Fruit fly (Drosophila melanogaster) whole organism, embryonic: ENCODE measurements around the gene Mct1.
A peak's percentile ranks its signal among the peaks of the same experiment; 100 is the strongest.

Source experiments
- Ada2b ChIP-seq: fragments of 200-800 bp; sonication (Bioruptor generic); IDR thresholded peaks from 2 replicates; pipeline ENCODE4 v1.3.6; 2022; ENCODE audit warnings: missing biosample characterization, missing genetic modification characterization
- Adf1 ChIP-seq: fragments of 200-800 bp; sonication (Bioruptor generic); IDR thresholded peaks from 2 replicates; pipeline ENCODE4 v1.3.6; 2022; ENCODE audit warnings: missing biosample characterization, missing genetic modification characterization
- Asciz ChIP-seq: fragments of 200-800 bp; sonication (Bioruptor generic); optimal IDR thresholded peaks from 2 replicates; lab custom pipeline; 2017; ENCODE audit warnings: missing biosample characterization, mild to moderate bottlenecking, missing genetic modification characterization, missing genetic modification reagents
- B-H2 ChIP-seq: fragments of 200-800 bp; sonication (Bioruptor generic); optimal IDR thresholded peaks from 2 replicates; lab custom pipeline; 2018; ENCODE audit warnings: missing biosample characterization, mild to moderate bottlenecking, missing genetic modification characterization
- CG10209 ChIP-seq: fragments of 200-800 bp; sonication (Bioruptor generic); optimal IDR thresholded peaks from 3 replicates; lab custom pipeline; 2017; ENCODE audit warnings: missing biosample characterization, mild to moderate bottlenecking, missing genetic modification characterization, missing genetic modification reagents
- CG10543 ChIP-seq: fragments of 200-800 bp; sonication (Bioruptor generic); optimal IDR thresholded peaks from 3 replicates; lab custom pipeline; 2017; ENCODE audit warnings: missing biosample characterization, mild to moderate bottlenecking, missing genetic modification characterization, moderate library complexity
- CG10979 ChIP-seq: fragments of 200-800 bp; sonication (Bioruptor generic); optimal IDR thresholded peaks from 2 replicates; lab custom pipeline; 2018; ENCODE audit warnings: missing biosample characterization, mild to moderate bottlenecking, missing genetic modification characterization, moderate library complexity
- CG11247 ChIP-seq: fragments of 200-800 bp; sonication (Bioruptor generic); IDR thresholded peaks from 2 replicates; pipeline ENCODE4 v1.3.6; 2022; ENCODE audit warnings: missing biosample characterization, missing genetic modification characterization
- CG11456 ChIP-seq: fragments of 200-800 bp; sonication (Bioruptor generic); IDR thresholded peaks from 3 replicates; pipeline ENCODE4 v1.3.6; 2022; ENCODE audit warnings: missing biosample characterization, missing genetic modification characterization
- CG11696 ChIP-seq: fragments of 200-800 bp; sonication (Bioruptor generic); IDR thresholded peaks from 2 replicates; pipeline ENCODE4 v1.3.6; 2022; ENCODE audit warnings: missing biosample characterization, missing genetic modification characterization
- CG14014 ChIP-seq: fragments of 200-800 bp; sonication (Bioruptor generic); IDR thresholded peaks from 2 replicates; pipeline ENCODE4 v1.3.6; 2022; ENCODE audit warnings: missing biosample characterization, missing genetic modification characterization
- CG17829 ChIP-seq: fragments of 200-800 bp; optimal IDR thresholded peaks from 2 replicates; lab custom pipeline; 2019; ENCODE audit warnings: missing biosample characterization, mild to moderate bottlenecking, missing genetic modification characterization, moderate library complexity
- CG2120 ChIP-seq: fragments of 200-800 bp; sonication (Bioruptor generic); optimal IDR thresholded peaks from 3 replicates; lab custom pipeline; 2016; ENCODE audit warnings: missing biosample characterization, missing genetic modification characterization
- CG2875 ChIP-seq: fragments of 200-800 bp; sonication (Bioruptor generic); optimal IDR thresholded peaks from 2 replicates; lab custom pipeline; 2017; ENCODE audit warnings: missing biosample characterization, mild to moderate bottlenecking, missing genetic modification characterization, missing genetic modification reagents
- CG3065 ChIP-seq: fragments of 200-800 bp; sonication (Bioruptor generic); optimal IDR thresholded peaks from 2 replicates; lab custom pipeline; 2016; ENCODE audit warnings: missing biosample characterization, missing genetic modification characterization
- CG33213 ChIP-seq: fragments of 200-800 bp; sonication (Bioruptor generic); optimal IDR thresholded peaks from 3 replicates; lab custom pipeline; 2016; ENCODE audit warnings: missing biosample characterization, missing genetic modification characterization
- CG3838 ChIP-seq: fragments of 200-800 bp; sonication (Bioruptor generic); optimal IDR thresholded peaks from 3 replicates; lab custom pipeline; 2016; ENCODE audit warnings: missing biosample characterization, missing genetic modification characterization
- CG5180 ChIP-seq: fragments of 200-800 bp; sonication (Bioruptor generic); optimal IDR thresholded peaks from 3 replicates; lab custom pipeline; 2017; ENCODE audit warnings: missing biosample characterization, missing genetic modification characterization, mild to moderate bottlenecking, moderate library complexity, missing genetic modification reagents
- CG6272 ChIP-seq: fragments of 200-800 bp; sonication (Bioruptor generic); IDR thresholded peaks from 2 replicates; pipeline ENCODE4 v1.3.6; 2022; ENCODE audit warnings: missing biosample characterization, missing genetic modification characterization
- CG8290 ChIP-seq, 3 experiments: fragments of 200-800 bp; sonication (Bioruptor generic); optimal IDR thresholded peaks; 2 replicates each; lab custom pipeline; 2016 to 2019; ENCODE audit warnings: missing biosample characterization in 3 of 3, missing genetic modification characterization in 3 of 3, mild to moderate bottlenecking in 2 of 3, moderate library complexity in 1 of 3
- CG8924 ChIP-seq: fragments of 200-800 bp; optimal IDR thresholded peaks from 3 replicates; lab custom pipeline; 2019; ENCODE audit warnings: missing biosample characterization, mild to moderate bottlenecking, missing genetic modification characterization, moderate library complexity
- CG9609 ChIP-seq: fragments of 200-800 bp; sonication (Bioruptor generic); optimal IDR thresholded peaks from 3 replicates; lab custom pipeline; 2016; ENCODE audit warnings: missing biosample characterization, missing genetic modification characterization
- CHES-1-like ChIP-seq: fragments of 200-800 bp; sonication (Bioruptor generic); optimal IDR thresholded peaks from 2 replicates; lab custom pipeline; 2016; ENCODE audit warnings: missing biosample characterization, missing genetic modification characterization
- Ets97D ChIP-seq: fragments of 200-800 bp; sonication (Bioruptor generic); optimal IDR thresholded peaks from 3 replicates; lab custom pipeline; 2016; ENCODE audit warnings: missing biosample characterization, missing genetic modification characterization
- Fer3 ChIP-seq: fragments of 200-800 bp; sonication (Bioruptor generic); optimal IDR thresholded peaks from 2 replicates; lab custom pipeline; 2018; ENCODE audit warnings: missing biosample characterization, mild to moderate bottlenecking, missing genetic modification characterization, moderate library complexity
- Ravus ChIP-seq: fragments of 200-800 bp; sonication (Bioruptor generic); IDR thresholded peaks from 2 replicates; pipeline ENCODE4 v1.3.6; 2022; ENCODE audit warnings: missing biosample characterization, missing genetic modification characterization
- Rx ChIP-seq: fragments of 200-800 bp; sonication (Bioruptor generic); IDR thresholded peaks from 2 replicates; pipeline ENCODE4 v1.3.6; 2022; ENCODE audit warnings: missing biosample characterization, missing genetic modification characterization
- Sry-δ ChIP-seq: fragments of 200-800 bp; sonication (Bioruptor generic); optimal IDR thresholded peaks from 2 replicates; lab custom pipeline; 2016; ENCODE audit warnings: missing biosample characterization, missing genetic modification characterization
- Vsx1 ChIP-seq: fragments of 200-800 bp; sonication (Bioruptor generic); optimal IDR thresholded peaks from 2 replicates; lab custom pipeline; 2017; ENCODE audit warnings: missing biosample characterization, mild to moderate bottlenecking, missing genetic modification characterization, missing genetic modification reagents
- amos ChIP-seq: fragments of 200-800 bp; sonication (Bioruptor generic); IDR thresholded peaks from 2 replicates; pipeline ENCODE4 v1.3.6; 2022; ENCODE audit warnings: missing biosample characterization, missing genetic modification characterization; ENCODE audit not compliant: partially characterized antibody
- aop ChIP-seq: fragments of 200-800 bp; sonication (Bioruptor generic); IDR thresholded peaks from 2 replicates; pipeline ENCODE4 v1.3.6; 2022; ENCODE audit warnings: missing biosample characterization, missing genetic modification characterization
- ato ChIP-seq: fragments of 200-800 bp; sonication (Bioruptor generic); IDR thresholded peaks from 2 replicates; pipeline ENCODE4 v1.3.6; 2022; ENCODE audit warnings: missing biosample characterization, missing genetic modification characterization; ENCODE audit not compliant: partially characterized antibody
- cad ChIP-seq: fragments of >200 bp; optimal IDR thresholded peaks from 2 replicates; lab custom pipeline; 2017; ENCODE audit warnings: missing biosample characterization, missing genetic modification characterization
- cas ChIP-seq: fragments of 200-800 bp; sonication (Bioruptor generic); IDR thresholded peaks from 2 replicates; pipeline ENCODE4 v1.3.6; 2022; ENCODE audit warnings: missing biosample characterization, missing genetic modification characterization
- cg ChIP-seq: fragments of 200-800 bp; sonication (Bioruptor generic); optimal IDR thresholded peaks from 3 replicates; lab custom pipeline; 2019; ENCODE audit warnings: missing biosample characterization, mild to moderate bottlenecking, missing genetic modification characterization, moderate library complexity
- dm ChIP-seq: fragments of 200-800 bp; sonication (Bioruptor generic); optimal IDR thresholded peaks from 3 replicates; lab custom pipeline; 2016; ENCODE audit warnings: missing biosample characterization, missing genetic modification characterization
- ems ChIP-seq: fragments of 200-800 bp; sonication (Bioruptor generic); optimal IDR thresholded peaks from 3 replicates; lab custom pipeline; 2016; ENCODE audit warnings: missing biosample characterization, missing genetic modification characterization
- maf-S ChIP-seq: fragments of 200-800 bp; sonication (Bioruptor generic); optimal IDR thresholded peaks from 2 replicates; lab custom pipeline; 2016; ENCODE audit warnings: missing biosample characterization, missing genetic modification characterization
- nerfin-1 ChIP-seq: fragments of 200-800 bp; sonication (Bioruptor generic); optimal IDR thresholded peaks from 3 replicates; lab custom pipeline; 2019; ENCODE audit warnings: missing biosample characterization, mild to moderate bottlenecking, missing genetic modification characterization, moderate library complexity
- onecut ChIP-seq: fragments of 200-800 bp; sonication (Bioruptor generic); IDR thresholded peaks from 2 replicates; pipeline ENCODE4 v1.3.6; 2022; ENCODE audit warnings: missing biosample characterization, missing genetic modification characterization
- p53 ChIP-seq: fragments of 200-800 bp; sonication (Bioruptor generic); optimal IDR thresholded peaks from 2 replicates; lab custom pipeline; 2016; ENCODE audit warnings: missing biosample characterization, missing genetic modification characterization
- phol ChIP-seq: fragments of 200-800 bp; sonication (Bioruptor generic); optimal IDR thresholded peaks from 3 replicates; lab custom pipeline; 2018; ENCODE audit warnings: missing biosample characterization, mild to moderate bottlenecking, missing genetic modification characterization, moderate library complexity
- pnt ChIP-seq: fragments of 200-800 bp; sonication (Bioruptor generic); optimal IDR thresholded peaks from 3 replicates; lab custom pipeline; 2016; ENCODE audit warnings: missing biosample characterization, missing genetic modification characterization
- ranshi ChIP-seq: fragments of 200-800 bp; sonication (Bioruptor generic); IDR thresholded peaks from 2 replicates; pipeline ENCODE4 v1.3.6; 2022; ENCODE audit warnings: missing biosample characterization, missing genetic modification characterization
- seq ChIP-seq: fragments of 200-800 bp; sonication (Bioruptor generic); IDR thresholded peaks from 2 replicates; pipeline ENCODE4 v1.3.6; 2022; ENCODE audit warnings: missing biosample characterization, missing genetic modification characterization
- sr ChIP-seq: fragments of 200-800 bp; sonication (Bioruptor generic); IDR thresholded peaks from 3 replicates; pipeline ENCODE4 v1.3.6; 2022; ENCODE audit warnings: missing biosample characterization, missing genetic modification characterization
- tap ChIP-seq: fragments of 200-800 bp; optimal IDR thresholded peaks from 3 replicates; lab custom pipeline; 2019; ENCODE audit warnings: missing biosample characterization, mild to moderate bottlenecking, missing genetic modification characterization, moderate library complexity
- toy ChIP-seq: fragments of 200-800 bp; sonication (Bioruptor generic); IDR thresholded peaks from 2 replicates; pipeline ENCODE4 v1.3.6; 2022; ENCODE audit warnings: missing biosample characterization, missing genetic modification characterization
- usp ChIP-seq: fragments of >200 bp; optimal IDR thresholded peaks from 2 replicates; lab custom pipeline; 2017; ENCODE audit warnings: missing biosample characterization, missing genetic modification characterization
- wor ChIP-seq: fragments of 200-800 bp; sonication (Bioruptor generic); IDR thresholded peaks from 2 replicates; pipeline ENCODE4 v1.3.6; 2022; ENCODE audit warnings: missing biosample characterization, missing genetic modification characterization
- z ChIP-seq: fragments of 200-800 bp; sonication (Bioruptor generic); IDR thresholded peaks from 3 replicates; pipeline ENCODE4 v1.3.6; 2022; ENCODE audit warnings: missing biosample characterization, missing genetic modification characterization
- zen ChIP-seq: fragments of 200-800 bp; sonication (Bioruptor generic); optimal IDR thresholded peaks from 3 replicates; lab custom pipeline; 2018; ENCODE audit warnings: missing biosample characterization, mild to moderate bottlenecking, missing genetic modification characterization, moderate library complexity

Mct1 gene

dm6 chrX:2140487-2140886, 48.5 kb upstream of the Mct1 start (continued):
- no peak for TF ChIP-seq CG2875
- no peak for TF ChIP-seq CG8924
- TF ChIP-seq Adf1, result peak; percentile 61
- TF ChIP-seq ranshi (GFP tag; lab: Robert Waterston, UW), result no peak
- TF ChIP-seq CG6272, result no peak
- no peak for TF ChIP-seq CG14014 (GFP tag; lab: Robert Waterston, UW)
- TF ChIP-seq Ets97D (GFP tag; lab: Kevin White, UChicago), result peak; percentile 79
- TF ChIP-seq Sry-δ, result no peak
- TF ChIP-seq cg, result peak; percentile 48
- no peak for TF ChIP-seq p53
- peak; percentile 60 for TF ChIP-seq cad (GFP tag; lab: Kevin White, UChicago)
- TF ChIP-seq Rx (GFP tag; lab: Robert Waterston, UW), result no peak
- no peak for TF ChIP-seq pnt
- no peak for TF ChIP-seq sr (GFP tag; lab: Robert Waterston, UW)
- TF ChIP-seq Vsx1, result peak; percentile 8
- TF ChIP-seq Ravus, result no peak
- no peak for TF ChIP-seq CG17829
- peak; percentile 44 for TF ChIP-seq B-H2 (GFP tag; lab: Kevin White, UChicago)
- TF ChIP-seq aop, result peak; percentile 53; the same call in 1 of the 2 replicates
- TF ChIP-seq CG10979 (tag; lab: Kevin White, UChicago), result no peak
- TF ChIP-seq amos (GFP tag; lab: Robert Waterston, UW), result no peak; the same call in 1 of the 2 replicates
- no peak for TF ChIP-seq CG33213 (GFP tag; lab: Kevin White, UChicago)
- TF ChIP-seq CG11456 (GFP tag; lab: Robert Waterston, UW), result no peak
- TF ChIP-seq Ada2b (GFP tag; lab: Robert Waterston, UW), result no peak
- no peak for TF ChIP-seq z
- no peak for TF ChIP-seq CG11696 (GFP tag; lab: Robert Waterston, UW)
- no peak for TF ChIP-seq dm (GFP tag; lab: Kevin White, UChicago)
- TF ChIP-seq Asciz, result no peak
- no peak for TF ChIP-seq maf-S (GFP tag; lab: Kevin White, UChicago)
- peak; percentile 10 for TF ChIP-seq zen
- TF ChIP-seq CG10543 (GFP tag; lab: Kevin White, UChicago), result peak; percentile 26
- TF ChIP-seq ato, result no peak
- TF ChIP-seq CG8290 (GFP tag; optimal IDR thresholded peaks at IDR 0.05; lab: Kevin White, UChicago), result no peak
- peak in 1 of 2 experiments; percentile 15 for TF ChIP-seq CG8290 (tag; optimal IDR thresholded peaks at IDR 0.05; lab: Kevin White, UChicago)
- peak; percentile 75; the same call in 1 of the 2 replicates for TF ChIP-seq seq (GFP tag; lab: Robert Waterston, UW)
- no peak for TF ChIP-seq CG11247
- no peak for TF ChIP-seq cas
- no peak for TF ChIP-seq CG9609 (GFP tag; lab: Kevin White, UChicago)
- no peak for TF ChIP-seq CG3838 (GFP tag; lab: Kevin White, UChicago)
- no peak for TF ChIP-seq toy (GFP tag; lab: Robert Waterston, UW)
- peak; percentile 29 for TF ChIP-seq nerfin-1 (tag; lab: Kevin White, UChicago)
- TF ChIP-seq Fer3 (tag; lab: Kevin White, UChicago), result no peak
- no peak for TF ChIP-seq CG2120 (GFP tag; lab: Kevin White, UChicago)
- peak; percentile 24 for TF ChIP-seq phol
- no peak for TF ChIP-seq onecut (GFP tag; lab: Robert Waterston, UW)
- no peak for TF ChIP-seq CG10209 (GFP tag; lab: Kevin White, UChicago)
- no peak for TF ChIP-seq ems (GFP tag; lab: Kevin White, UChicago)
- no peak for TF ChIP-seq tap (tag; lab: Kevin White, UChicago)
- TF ChIP-seq CG5180 (GFP tag; lab: Kevin White, UChicago), result no peak
- TF ChIP-seq CG3065 (GFP tag; lab: Kevin White, UChicago), result no peak
- TF ChIP-seq CHES-1-like, result no peak
- no peak for TF ChIP-seq usp
- no peak for TF ChIP-seq wor (GFP tag; lab: Robert Waterston, UW)
